Worm (Caenorhabditis elegans) whole organism, early embryonic: ENCODE measurements around the gene npa-1.

Experiments used
- B0310.2 ChIP-seq: sonication (generic microtip); optimal IDR thresholded peaks from 2 replicates; lab custom pipeline; 2016; ENCODE audit warnings: mild to moderate bottlenecking, missing genetic modification characterization, missing compliant biosample characterization
- aly-1 ChIP-seq: sonication (generic microtip); optimal IDR thresholded peaks from 2 replicates; lab custom pipeline; 2016; ENCODE audit warnings: missing genetic modification characterization, missing compliant biosample characterization
- ama-1 ChIP-seq: fragments of 150-350 bp; optimal IDR thresholded peaks from 2 replicates; lab custom pipeline; 2014
- ceh-13 ChIP-seq: fragments of 200-800 bp; sonication (Bioruptor generic); optimal IDR thresholded peaks from 2 replicates; lab custom pipeline; 2018; ENCODE audit warnings: mild to moderate bottlenecking, missing genetic modification characterization, missing compliant biosample characterization
- ceh-36 ChIP-seq: sonication (generic microtip); optimal IDR thresholded peaks from 2 replicates; lab custom pipeline; 2016; ENCODE audit warnings: missing genetic modification characterization, inconsistent platforms, missing compliant biosample characterization
- ets-7 ChIP-seq: sonication (generic microtip); optimal IDR thresholded peaks from 2 replicates; lab custom pipeline; 2016; ENCODE audit warnings: missing genotype, missing genetic modification characterization, missing compliant biosample characterization
- hmbx-1 ChIP-seq: sonication (generic microtip); optimal IDR thresholded peaks from 2 replicates; lab custom pipeline; 2016; ENCODE audit warnings: mild to moderate bottlenecking, missing genetic modification characterization, missing compliant biosample characterization
- hmg-4 ChIP-seq: fragments of 200-800 bp; sonication (Bioruptor generic); optimal IDR thresholded peaks from 2 replicates; lab custom pipeline; 2018; ENCODE audit warnings: mild to moderate bottlenecking, missing genetic modification characterization, missing compliant biosample characterization
- scrt-1 ChIP-seq: fragments of 200-800 bp; sonication (Bioruptor generic); IDR thresholded peaks from 2 replicates; pipeline ENCODE4 v1.3.6; 2022; ENCODE audit warnings: missing genetic modification characterization, missing compliant biosample characterization
- sea-1 ChIP-seq: fragments of 200-800 bp; sonication (Bioruptor generic); conservative IDR thresholded peaks from 2 replicates; pipeline ENCODE4 v1.3.6; 2022; ENCODE audit warnings: missing genetic modification characterization, missing compliant biosample characterization
- tbx-11 ChIP-seq: fragments of 200-800 bp; sonication (Bioruptor generic); IDR thresholded peaks from 2 replicates; pipeline ENCODE4 v1.3.6; 2022; ENCODE audit warnings: missing genetic modification characterization, missing compliant biosample characterization
- tbx-37 ChIP-seq: fragments of 200-800 bp; sonication (Bioruptor generic); conservative IDR thresholded peaks from 2 replicates; pipeline ENCODE4 v1.3.6; 2022; ENCODE audit warnings: missing genetic modification reagents, missing genetic modification characterization, missing compliant biosample characterization

ce11 chrV:7123979-7124378, 48.4 kb downstream of the npa-1 start:
- no peak for TF ChIP-seq scrt-1 (GFP tag; lab: Robert Waterston, UW)
- no peak for TF ChIP-seq ets-7
- TF ChIP-seq sea-1, result no peak
- no peak for TF ChIP-seq hmg-4 (GFP tag; lab: Kevin White, UChicago)
- no peak for TF ChIP-seq ceh-13 (GFP tag; lab: Kevin White, UChicago)
- no peak for TF ChIP-seq B0310.2
- TF ChIP-seq tbx-11 (GFP tag; lab: Robert Waterston, UW), result no peak
- TF ChIP-seq ama-1 (lab: Kevin White, UChicago), result no peak
- TF ChIP-seq aly-1 (tag; lab: Kevin White, UChicago), result no peak
- no peak for TF ChIP-seq tbx-37 (GFP tag; lab: Robert Waterston, UW)
- no peak for TF ChIP-seq hmbx-1 (tag; lab: Kevin White, UChicago)
- TF ChIP-seq ceh-36 (tag; lab: Kevin White, UChicago), result no peak
